Fruit fly (Drosophila melanogaster): ENCODE data around the gene Vml.

The Vml gene

dm6 chrX:2241842-2242241, 33.8 kb upstream of the Vml start, which contains the start of gene kz (continued):
- TF ChIP-seq yki (optimal IDR thresholded peaks at IDR 0.05) (no peak), gcm2 (GFP tag; optimal IDR thresholded peaks at IDR 0.05) (no peak), CG5180 (GFP tag; optimal IDR thresholded peaks at IDR 0.05) (no peak), CG12659 (GFP tag; optimal IDR thresholded peaks at IDR 0.05) (peak; percentile 64), exex (tag; optimal IDR thresholded peaks at IDR 0.05) (no peak), shn (GFP tag; optimal IDR thresholded peaks at IDR 0.05) (no peak), Hr3 (GFP tag; optimal IDR thresholded peaks at IDR 0.05) (no peak), CG34422 (GFP tag; IDR thresholded peaks at IDR 0.05) (0 out of 3 replicates have a peak, but pooled peaks have one; percentile 17), Ptx1 (GFP tag; IDR thresholded peaks at IDR 0.05) (no peak), CG18619 (GFP tag; optimal IDR thresholded peaks at IDR 0.05) (no peak), CG16815 (GFP tag; optimal IDR thresholded peaks at IDR 0.05) (no peak), CG17186 (GFP tag; optimal IDR thresholded peaks at IDR 0.05) (peak; percentile 50), sc (optimal IDR thresholded peaks at IDR 0.05) (no peak), sc (GFP tag; optimal IDR thresholded peaks at IDR 0.05) (no peak), row (GFP tag; IDR thresholded peaks at IDR 0.05) (peak; percentile 57; the same call in 1 of the 3 replicates), CG1647 (GFP tag; optimal IDR thresholded peaks at IDR 0.05) (no peak), CG15601 (tag; optimal IDR thresholded peaks at IDR 0.05) (no peak), ATbp (GFP tag; optimal IDR thresholded peaks at IDR 0.05) (no peak), pnt (GFP tag; optimal IDR thresholded peaks at IDR 0.05) (no peak), sna (GFP tag; IDR thresholded peaks at IDR 0.05; ENCODE audit: partially characterized antibody) (peak; percentile 59; the same call in 1 of the 2 replicates), CG16863 (GFP tag; optimal IDR thresholded peaks at IDR 0.05) (no peak), CG1024 (GFP tag; IDR thresholded peaks at IDR 0.05) (peak; percentile 75), CG33557 (GFP tag; optimal IDR thresholded peaks at IDR 0.05) (no peak), Sox102F (GFP tag; optimal IDR thresholded peaks at IDR 0.05) (no peak), nerfin-2 (GFP tag; IDR thresholded peaks at IDR 0.05; ENCODE audit: partially characterized antibody) (peak; percentile 100), phol (tag; optimal IDR thresholded peaks at IDR 0.05) (peak; percentile 34), CG31224 (GFP tag; IDR thresholded peaks at IDR 0.05) (no peak), Pdp1 (GFP tag; optimal IDR thresholded peaks at IDR 0.05) (no peak), CG6175 (GFP tag; IDR thresholded peaks at IDR 0.05) (no peak), B-H2 (GFP tag; optimal IDR thresholded peaks at IDR 0.05) (no peak), CrebB (tag; optimal IDR thresholded peaks at IDR 0.05) (no peak), CG10267 (tag; optimal IDR thresholded peaks at IDR 0.05) (no peak), CG8281 (tag; optimal IDR thresholded peaks at IDR 0.05) (no peak), caup (GFP tag; optimal IDR thresholded peaks at IDR 0.05; ENCODE audit: severe bottlenecking) (no peak), dati (GFP tag; IDR thresholded peaks at IDR 0.05) (no peak), CG9609 (GFP tag; optimal IDR thresholded peaks at IDR 0.05) (no peak), Fer2 (tag; optimal IDR thresholded peaks at IDR 0.05) (no peak), lmd (GFP tag; IDR thresholded peaks at IDR 0.05) (no peak), CG11723 (GFP tag; optimal IDR thresholded peaks at IDR 0.05) (no peak), Spps (tag; optimal IDR thresholded peaks at IDR 0.05) (no peak), pros (GFP tag; optimal IDR thresholded peaks at IDR 0.05) (no peak), bsh (GFP tag; optimal IDR thresholded peaks at IDR 0.05) (no peak), CG8089 (GFP tag; optimal IDR thresholded peaks at IDR 0.05) (no peak), dm (GFP tag; optimal IDR thresholded peaks at IDR 0.05) (peak; percentile 92), CoRest (tag; optimal IDR thresholded peaks at IDR 0.05) (no peak), CG17328 (GFP tag; IDR thresholded peaks at IDR 0.05) (no peak), CG31388 (GFP tag; optimal IDR thresholded peaks at IDR 0.05) (no peak), gfzf (GFP tag; optimal IDR thresholded peaks at IDR 0.05) (peak; percentile 50), Scr (GFP tag; IDR thresholded peaks at IDR 0.05; ENCODE audit: partially characterized antibody) (peak; percentile 85), CG14441 (GFP tag; IDR thresholded peaks at IDR 0.05) (no peak), CG13424 (tag; optimal IDR thresholded peaks at IDR 0.05) (no peak)

Data from whole organism, embryonic.